Fruit fly (Drosophila melanogaster): Measurements from ENCODE around the gene CG15930.

The CG15930 gene

dm6 chrX:5322459-5322883, 5.4 kb upstream of the CG15930 start, which contains the start of gene Rnp4F:
Rnp4F (minus strand) TSS chrX:5322696.
- TF ChIP-seq CG11617 (GFP tag; optimal IDR thresholded peaks at IDR 0.05) (peak; percentile 87), CG7101 (tag; optimal IDR thresholded peaks at IDR 0.05) (peak; percentile 78), toe (GFP tag; optimal IDR thresholded peaks at IDR 0.05) (peak; percentile 81), CG14711 (tag; optimal IDR thresholded peaks at IDR 0.05) (peak; percentile 58), cnc (optimal IDR thresholded peaks at IDR 0.05) (no peak), cic (GFP tag; optimal IDR thresholded peaks at IDR 0.05) (no peak), tj (GFP tag; optimal IDR thresholded peaks at IDR 0.05) (peak; percentile 73), Mnt (GFP tag; optimal IDR thresholded peaks at IDR 0.05) (peak; percentile 84), CG33017 (tag; optimal IDR thresholded peaks at IDR 0.05) (peak; percentile 3), CG1620 (GFP tag; optimal IDR thresholded peaks at IDR 0.05) (peak; percentile 85), pad (GFP tag; optimal IDR thresholded peaks at IDR 0.05) (peak; percentile 77), CG7045 (GFP tag; optimal IDR thresholded peaks at IDR 0.05) (peak; percentile 28), Clk (GFP tag; optimal IDR thresholded peaks at IDR 0.05) (peak; percentile 34), ovo (GFP tag; optimal IDR thresholded peaks at IDR 0.05) (peak; percentile 77), kay (GFP tag; ENCODE audit: borderline replicate concordance) (no peak), Hr96 (GFP tag; optimal IDR thresholded peaks at IDR 0.05) (peak; percentile 91), CG5204 (GFP tag; optimal IDR thresholded peaks at IDR 0.05) (peak; percentile 64), bab1 (GFP tag; optimal IDR thresholded peaks at IDR 0.05) (peak; percentile 85), Crg-1 (GFP tag; optimal IDR thresholded peaks at IDR 0.05) (peak; percentile 75), CG12768 (GFP tag; optimal IDR thresholded peaks at IDR 0.05) (peak; percentile 50)

dm6 chrX:5312958-5313357, 4.1 kb downstream of the CG15930 start, which contains the start of gene CG4198:
CG4198 (plus strand) TSS chrX:5313258.
- TF ChIP-seq CG5204 (GFP tag; optimal IDR thresholded peaks at IDR 0.05) (no peak), ovo (GFP tag; optimal IDR thresholded peaks at IDR 0.05) (no peak), pad (GFP tag; optimal IDR thresholded peaks at IDR 0.05) (no peak), tj (GFP tag; optimal IDR thresholded peaks at IDR 0.05) (no peak), kay (GFP tag; ENCODE audit: borderline replicate concordance) (no peak), Hr96 (GFP tag; optimal IDR thresholded peaks at IDR 0.05) (no peak), CG1620 (GFP tag; optimal IDR thresholded peaks at IDR 0.05) (no peak), CG14711 (tag; optimal IDR thresholded peaks at IDR 0.05) (no peak), CG7101 (tag; optimal IDR thresholded peaks at IDR 0.05) (no peak), CG7045 (GFP tag; optimal IDR thresholded peaks at IDR 0.05) (no peak), cnc (optimal IDR thresholded peaks at IDR 0.05) (no peak), Crg-1 (GFP tag; optimal IDR thresholded peaks at IDR 0.05) (no peak), toe (GFP tag; optimal IDR thresholded peaks at IDR 0.05) (no peak)

dm6 chrX:5311838-5312339, 5.2 kb downstream of the CG15930 start, which contains the start of the genes TrxT and dhd:
TrxT (minus strand) TSS chrX:5311888.
dhd (plus strand) TSS chrX:5312171.
- TF ChIP-seq bab1 (GFP tag; optimal IDR thresholded peaks at IDR 0.05) (peak; percentile 9), CG14711 (tag; optimal IDR thresholded peaks at IDR 0.05) (peak; percentile 85), ovo (GFP tag; optimal IDR thresholded peaks at IDR 0.05) (peak; percentile 38), toe (GFP tag; optimal IDR thresholded peaks at IDR 0.05) (no peak), pad (GFP tag; optimal IDR thresholded peaks at IDR 0.05) (peak; percentile 81), Mnt (GFP tag; optimal IDR thresholded peaks at IDR 0.05) (peak; percentile 44), CG7101 (tag; optimal IDR thresholded peaks at IDR 0.05) (peak; percentile 43), CG12768 (GFP tag; optimal IDR thresholded peaks at IDR 0.05) (no peak), tj (GFP tag; optimal IDR thresholded peaks at IDR 0.05) (no peak), kay (GFP tag; ENCODE audit: borderline replicate concordance) (no peak), CG1620 (GFP tag; optimal IDR thresholded peaks at IDR 0.05) (peak; percentile 2), Crg-1 (GFP tag; optimal IDR thresholded peaks at IDR 0.05) (no peak)

dm6 chrX:5308963-5309362, 8.1 kb downstream of the CG15930 start, which contains the start of the genes Cdk7 and snf:
Cdk7 (minus strand) TSS chrX:5308983.
snf (plus strand) TSS chrX:5309242.
- TF ChIP-seq CG7101 (tag; optimal IDR thresholded peaks at IDR 0.05) (peak; percentile 32), pad (GFP tag; optimal IDR thresholded peaks at IDR 0.05) (peak; percentile 45), kay (GFP tag; ENCODE audit: borderline replicate concordance) (no peak), CG5204 (GFP tag; optimal IDR thresholded peaks at IDR 0.05) (no peak), cic (GFP tag; optimal IDR thresholded peaks at IDR 0.05) (no peak), ovo (GFP tag; optimal IDR thresholded peaks at IDR 0.05) (peak; percentile 46), cnc (optimal IDR thresholded peaks at IDR 0.05) (no peak), CG1620 (GFP tag; optimal IDR thresholded peaks at IDR 0.05) (peak; percentile 37), bab1 (GFP tag; optimal IDR thresholded peaks at IDR 0.05) (peak; percentile 35), Mnt (GFP tag; optimal IDR thresholded peaks at IDR 0.05) (peak; percentile 36), CG33017 (tag; optimal IDR thresholded peaks at IDR 0.05) (no peak), CG7045 (GFP tag; optimal IDR thresholded peaks at IDR 0.05) (no peak), Hr96 (GFP tag; optimal IDR thresholded peaks at IDR 0.05) (peak; percentile 36), CG11617 (GFP tag; optimal IDR thresholded peaks at IDR 0.05) (peak; percentile 0), Crg-1 (GFP tag; optimal IDR thresholded peaks at IDR 0.05) (peak; percentile 64), toe (GFP tag; optimal IDR thresholded peaks at IDR 0.05) (peak; percentile 40), CG14711 (tag; optimal IDR thresholded peaks at IDR 0.05) (peak; percentile 19), CG12768 (GFP tag; optimal IDR thresholded peaks at IDR 0.05) (no peak), Clk (GFP tag; optimal IDR thresholded peaks at IDR 0.05) (no peak), tj (GFP tag; optimal IDR thresholded peaks at IDR 0.05) (peak; percentile 23)

- no peak for TF ChIP-seq CG7045 (GFP tag; optimal IDR thresholded peaks at IDR 0.05)
- TF ChIP-seq bab1 (GFP tag; optimal IDR thresholded peaks at IDR 0.05) = no peak
- no peak for TF ChIP-seq toe (GFP tag; optimal IDR thresholded peaks at IDR 0.05)
- TF ChIP-seq CG12768 (GFP tag; optimal IDR thresholded peaks at IDR 0.05) = no peak
- no peak for TF ChIP-seq pad (GFP tag; optimal IDR thresholded peaks at IDR 0.05)
- TF ChIP-seq cnc (optimal IDR thresholded peaks at IDR 0.05) = no peak
- no peak for TF ChIP-seq CG1620 (GFP tag; optimal IDR thresholded peaks at IDR 0.05)
- TF ChIP-seq CG11617 (GFP tag; optimal IDR thresholded peaks at IDR 0.05) = no peak
- no peak for TF ChIP-seq CG14711 (tag; optimal IDR thresholded peaks at IDR 0.05)
- no peak for TF ChIP-seq cic (GFP tag; optimal IDR thresholded peaks at IDR 0.05)
- TF ChIP-seq Clk (GFP tag; optimal IDR thresholded peaks at IDR 0.05) = no peak
- no peak for TF ChIP-seq kay (GFP tag; ENCODE audit: borderline replicate concordance)
- no peak for TF ChIP-seq CG7101 (tag; optimal IDR thresholded peaks at IDR 0.05)
- TF ChIP-seq CG5204 (GFP tag; optimal IDR thresholded peaks at IDR 0.05) = no peak
- no peak for TF ChIP-seq ovo (GFP tag; optimal IDR thresholded peaks at IDR 0.05)
These were observed 9.8 kb downstream of the CG15930 start, which contains the start of gene CG17764 for dm6 chrX:5307317-5307716. CG17764 (minus strand) TSS chrX:5307417.
